Worm (Caenorhabditis elegans): ENCODE data around the gene K08H2.4.

Gene K08H2.4

DNA sequence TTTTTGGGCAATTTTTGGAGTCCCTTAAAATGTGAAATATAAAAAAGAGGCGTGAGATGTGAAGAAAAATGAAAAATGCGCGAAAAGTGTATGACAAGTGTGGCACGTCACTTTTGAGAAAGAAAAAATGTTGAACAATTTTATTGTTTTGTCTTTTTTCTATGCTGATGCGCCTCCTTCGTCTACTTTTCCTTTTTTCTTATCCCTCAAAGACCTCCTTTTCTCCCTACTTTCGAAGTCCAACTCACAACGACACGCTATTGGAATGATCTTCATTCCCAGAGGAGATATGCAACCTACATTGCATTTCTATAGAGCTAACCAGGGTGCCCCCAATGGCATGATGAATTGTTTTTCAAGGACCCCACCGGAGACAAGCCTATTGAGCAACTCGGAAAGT lies 32.3 kb upstream of the K08H2.4 start:
- TF ChIP-seq hnd-1 (tag; optimal IDR thresholded peaks at IDR 0.05) (no peak), tra-4 (tag; optimal IDR thresholded peaks at IDR 0.05) (no peak), aly-1 (tag; optimal IDR thresholded peaks at IDR 0.05) (no peak), ama-1 (optimal IDR thresholded peaks at IDR 0.05) (no peak), B0310.2 (tag; optimal IDR thresholded peaks at IDR 0.05) (no peak), ceh-36 (tag; optimal IDR thresholded peaks at IDR 0.05) (no peak), tbx-37 (GFP tag; conservative IDR thresholded peaks at IDR 0.05) (no peak), hmbx-1 (tag; optimal IDR thresholded peaks at IDR 0.05) (no peak), hmg-4 (GFP tag; optimal IDR thresholded peaks at IDR 0.05) (no peak), flt-1 (GFP tag; IDR thresholded peaks at IDR 0.05) (no peak), F13C5.2 (tag; optimal IDR thresholded peaks at IDR 0.05) (no peak), ets-7 (tag; optimal IDR thresholded peaks at IDR 0.05) (no peak), scrt-1 (GFP tag; IDR thresholded peaks at IDR 0.05) (no peak), pes-1 (GFP tag; IDR thresholded peaks at IDR 0.05) (no peak), tbx-11 (GFP tag; IDR thresholded peaks at IDR 0.05) (no peak), ceh-13 (GFP tag; optimal IDR thresholded peaks at IDR 0.05) (no peak), sea-1 (GFP tag; conservative IDR thresholded peaks at IDR 0.05) (no peak)

DNA sequence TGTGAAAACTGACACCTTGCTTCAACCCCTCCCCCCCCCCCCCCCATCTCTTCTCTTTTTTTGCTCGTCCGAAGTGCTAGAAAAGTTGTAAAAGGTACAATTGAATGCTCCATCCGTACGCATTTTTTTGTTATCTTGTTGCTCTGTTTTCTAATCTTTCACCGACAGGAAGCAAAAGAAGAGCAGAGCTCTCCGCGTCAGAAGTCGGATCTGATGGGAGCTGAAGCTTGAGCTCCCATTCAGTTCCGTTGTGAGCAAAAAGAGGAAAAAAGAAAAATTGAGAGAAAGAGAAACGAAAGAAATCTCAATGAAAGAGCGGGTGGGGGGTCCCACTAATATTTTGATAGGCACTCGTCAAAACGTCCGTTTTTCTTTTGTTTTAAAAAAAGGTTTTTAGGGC lies 31.4 kb upstream of the K08H2.4 start:
- TF ChIP-seq hmbx-1 (tag; optimal IDR thresholded peaks at IDR 0.05) (no peak), ama-1 (optimal IDR thresholded peaks at IDR 0.05) (no peak), B0310.2 (tag; optimal IDR thresholded peaks at IDR 0.05) (no peak), F13C5.2 (tag; optimal IDR thresholded peaks at IDR 0.05) (no peak), hnd-1 (tag; optimal IDR thresholded peaks at IDR 0.05) (no peak), scrt-1 (GFP tag; IDR thresholded peaks at IDR 0.05) (no peak), tra-4 (tag; optimal IDR thresholded peaks at IDR 0.05) (no peak), ceh-13 (GFP tag; optimal IDR thresholded peaks at IDR 0.05) (no peak), ets-7 (tag; optimal IDR thresholded peaks at IDR 0.05) (no peak), hmg-4 (GFP tag; optimal IDR thresholded peaks at IDR 0.05) (no peak), tbx-37 (GFP tag; conservative IDR thresholded peaks at IDR 0.05) (no peak), flt-1 (GFP tag; IDR thresholded peaks at IDR 0.05) (no peak)

DNA sequence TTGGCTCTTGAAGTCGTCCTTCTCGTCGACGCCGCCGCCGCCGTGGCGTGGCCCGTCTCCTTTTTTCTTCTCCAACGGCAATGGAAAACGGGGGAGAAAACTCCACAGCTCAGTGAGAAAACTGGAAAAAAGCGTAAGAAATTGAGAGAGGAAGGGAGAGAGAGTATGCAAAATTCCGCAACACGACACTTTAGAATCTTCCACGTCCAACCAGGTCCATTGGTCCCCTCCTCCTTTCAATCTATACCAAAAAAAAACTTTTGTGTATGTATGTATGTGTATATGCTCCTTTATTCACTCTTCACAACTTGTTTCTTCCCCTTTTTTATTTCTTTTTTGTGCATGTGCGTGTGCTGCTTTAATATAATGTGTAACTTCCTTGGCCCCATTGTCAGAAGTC lies 29.3 kb upstream of the K08H2.4 start:
- TF ChIP-seq ceh-36 (tag; optimal IDR thresholded peaks at IDR 0.05) (no peak), hmg-4 (GFP tag; optimal IDR thresholded peaks at IDR 0.05) (no peak), ets-7 (tag; optimal IDR thresholded peaks at IDR 0.05) (no peak), B0310.2 (tag; optimal IDR thresholded peaks at IDR 0.05) (no peak), sea-1 (GFP tag; conservative IDR thresholded peaks at IDR 0.05) (no peak), ama-1 (optimal IDR thresholded peaks at IDR 0.05) (no peak), flt-1 (GFP tag; IDR thresholded peaks at IDR 0.05) (no peak), aly-1 (tag; optimal IDR thresholded peaks at IDR 0.05) (no peak), pes-1 (GFP tag; IDR thresholded peaks at IDR 0.05) (no peak), tbx-37 (GFP tag; conservative IDR thresholded peaks at IDR 0.05) (no peak), tbx-11 (GFP tag; IDR thresholded peaks at IDR 0.05) (no peak), hmbx-1 (tag; optimal IDR thresholded peaks at IDR 0.05) (no peak), ceh-13 (GFP tag; optimal IDR thresholded peaks at IDR 0.05) (no peak), hnd-1 (tag; optimal IDR thresholded peaks at IDR 0.05) (no peak), F13C5.2 (tag; optimal IDR thresholded peaks at IDR 0.05) (no peak), tra-4 (tag; optimal IDR thresholded peaks at IDR 0.05) (no peak), scrt-1 (GFP tag; IDR thresholded peaks at IDR 0.05) (no peak)

DNA sequence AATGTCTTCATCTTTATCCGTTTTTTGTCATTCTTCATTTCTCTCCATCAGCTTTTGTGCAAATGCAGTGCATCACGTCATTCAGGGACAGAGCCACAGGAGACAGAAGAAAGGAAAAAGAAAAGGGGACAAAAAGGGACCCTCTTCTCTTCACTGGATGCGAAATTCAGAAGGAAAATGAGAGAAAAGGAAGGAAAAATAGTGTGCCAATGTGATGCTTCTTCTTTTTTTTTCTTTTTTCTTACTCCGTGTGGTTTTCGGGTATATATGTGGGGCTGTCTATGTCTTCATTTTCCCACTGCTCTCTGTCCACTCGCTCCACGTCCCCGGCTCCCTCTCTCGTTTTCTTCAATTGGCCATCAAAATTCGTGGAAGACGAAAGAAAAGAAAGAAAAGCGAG lies 27.8 kb upstream of the K08H2.4 start:
- TF ChIP-seq tra-4 (tag; optimal IDR thresholded peaks at IDR 0.05) (no peak), aly-1 (tag; optimal IDR thresholded peaks at IDR 0.05) (no peak), tbx-11 (GFP tag; IDR thresholded peaks at IDR 0.05) (no peak), hmbx-1 (tag; optimal IDR thresholded peaks at IDR 0.05) (no peak), ets-7 (tag; optimal IDR thresholded peaks at IDR 0.05) (no peak), ceh-36 (tag; optimal IDR thresholded peaks at IDR 0.05) (no peak), tbx-37 (GFP tag; conservative IDR thresholded peaks at IDR 0.05) (no peak), scrt-1 (GFP tag; IDR thresholded peaks at IDR 0.05) (no peak), hnd-1 (tag; optimal IDR thresholded peaks at IDR 0.05) (no peak), pes-1 (GFP tag; IDR thresholded peaks at IDR 0.05) (no peak), hmg-4 (GFP tag; optimal IDR thresholded peaks at IDR 0.05) (no peak), F13C5.2 (tag; optimal IDR thresholded peaks at IDR 0.05) (no peak), ceh-13 (GFP tag; optimal IDR thresholded peaks at IDR 0.05) (no peak), ama-1 (optimal IDR thresholded peaks at IDR 0.05) (no peak), flt-1 (GFP tag; IDR thresholded peaks at IDR 0.05) (no peak), sea-1 (GFP tag; conservative IDR thresholded peaks at IDR 0.05) (no peak), B0310.2 (tag; optimal IDR thresholded peaks at IDR 0.05) (no peak)

DNA sequence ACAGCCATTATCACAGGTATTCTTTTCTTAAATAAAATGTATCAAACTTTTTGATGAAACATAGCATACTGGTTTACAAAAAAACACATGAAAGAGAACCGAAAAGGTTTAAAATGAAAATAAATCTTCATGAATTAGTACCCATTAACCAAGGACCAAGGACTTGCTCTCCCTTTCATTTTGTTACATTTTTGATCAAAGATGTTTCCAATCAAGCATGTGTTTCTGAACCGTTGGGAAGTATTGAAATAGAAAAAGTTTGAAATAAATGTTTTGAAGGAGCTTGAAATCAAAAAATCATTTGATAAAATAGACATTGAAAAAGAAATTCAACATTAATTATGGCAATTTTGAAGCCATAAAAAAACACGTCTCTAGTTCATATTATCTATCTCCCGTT lies 25.8 kb upstream of the K08H2.4 start:
- TF ChIP-seq scrt-1 (GFP tag; IDR thresholded peaks at IDR 0.05): no peak
- TF ChIP-seq hmbx-1 (tag; optimal IDR thresholded peaks at IDR 0.05): no peak
- TF ChIP-seq tra-4 (tag; optimal IDR thresholded peaks at IDR 0.05): no peak
- TF ChIP-seq pes-1 (GFP tag; IDR thresholded peaks at IDR 0.05): no peak
- TF ChIP-seq hnd-1 (tag; optimal IDR thresholded peaks at IDR 0.05): no peak
- TF ChIP-seq ama-1 (optimal IDR thresholded peaks at IDR 0.05): no peak
- TF ChIP-seq tbx-37 (GFP tag; conservative IDR thresholded peaks at IDR 0.05): no peak
- no peak for TF ChIP-seq ets-7 (tag; optimal IDR thresholded peaks at IDR 0.05)
- TF ChIP-seq flt-1 (GFP tag; IDR thresholded peaks at IDR 0.05): no peak
- no peak for TF ChIP-seq ceh-13 (GFP tag; optimal IDR thresholded peaks at IDR 0.05)

DNA sequence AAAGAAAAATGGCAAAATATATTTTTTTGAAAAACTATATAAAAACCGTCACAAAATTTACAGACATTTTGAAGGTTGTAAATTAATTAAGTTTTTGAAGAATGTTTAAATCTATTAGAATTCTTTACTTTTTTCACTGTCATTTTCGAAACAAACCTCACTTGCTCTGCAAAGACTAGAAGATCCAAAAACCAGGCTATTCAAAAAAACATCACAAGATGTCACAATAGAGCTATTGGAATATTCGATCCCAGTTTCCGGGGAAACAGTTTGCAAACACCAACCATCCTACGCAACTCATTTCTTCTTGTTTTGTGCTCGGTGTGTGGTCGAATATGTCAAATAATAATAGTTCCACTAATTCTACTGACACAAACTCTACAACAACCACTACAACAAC lies 21.5 kb upstream of the K08H2.4 start, which contains the start of gene R12H7.4:
Gene R12H7.4 (plus strand): TSS at position 301 of the 400 bp plus-strand sequence.
- TF ChIP-seq ceh-13 (GFP tag; optimal IDR thresholded peaks at IDR 0.05): no peak
- no peak for TF ChIP-seq flt-1 (GFP tag; IDR thresholded peaks at IDR 0.05)
- TF ChIP-seq sea-1 (GFP tag; conservative IDR thresholded peaks at IDR 0.05): no peak
- no peak for TF ChIP-seq hnd-1 (tag; optimal IDR thresholded peaks at IDR 0.05)
- TF ChIP-seq hmbx-1 (tag; optimal IDR thresholded peaks at IDR 0.05): no peak
- no peak for TF ChIP-seq scrt-1 (GFP tag; IDR thresholded peaks at IDR 0.05)
- TF ChIP-seq ceh-36 (tag; optimal IDR thresholded peaks at IDR 0.05): no peak
- no peak for TF ChIP-seq hmg-4 (GFP tag; optimal IDR thresholded peaks at IDR 0.05)
- TF ChIP-seq tbx-37 (GFP tag; conservative IDR thresholded peaks at IDR 0.05): no peak
- TF ChIP-seq tra-4 (tag; optimal IDR thresholded peaks at IDR 0.05): no peak
- no peak for TF ChIP-seq F13C5.2 (tag; optimal IDR thresholded peaks at IDR 0.05)
- TF ChIP-seq tbx-11 (GFP tag; IDR thresholded peaks at IDR 0.05): no peak
- TF ChIP-seq ets-7 (tag; optimal IDR thresholded peaks at IDR 0.05): no peak
- TF ChIP-seq aly-1 (tag; optimal IDR thresholded peaks at IDR 0.05): no peak
- no peak for TF ChIP-seq pes-1 (GFP tag; IDR thresholded peaks at IDR 0.05)
- no peak for TF ChIP-seq ama-1 (optimal IDR thresholded peaks at IDR 0.05)
- no peak for TF ChIP-seq B0310.2 (tag; optimal IDR thresholded peaks at IDR 0.05)

DNA sequence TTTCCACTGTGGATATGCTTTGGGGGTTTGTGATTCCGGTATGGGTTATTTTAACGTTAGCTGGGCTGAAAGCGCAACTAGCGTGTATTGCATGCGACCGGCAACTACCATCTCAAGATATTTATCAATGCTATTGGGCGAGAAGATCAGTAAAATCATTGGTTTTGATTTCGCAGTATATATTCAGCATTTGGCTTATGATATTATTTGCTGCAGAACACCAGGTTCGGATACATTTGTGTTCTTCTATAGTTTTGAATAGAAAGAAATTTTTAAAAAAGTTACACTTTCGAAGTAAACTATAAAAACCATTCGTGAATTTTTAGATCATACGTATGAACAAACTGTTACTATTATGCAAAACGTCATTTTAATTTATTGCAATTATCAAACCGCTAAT lies 20.4 kb upstream of the K08H2.4 start:
- TF ChIP-seq pes-1 (GFP tag; IDR thresholded peaks at IDR 0.05): no peak
- TF ChIP-seq tra-4 (tag; optimal IDR thresholded peaks at IDR 0.05): no peak
- TF ChIP-seq hnd-1 (tag; optimal IDR thresholded peaks at IDR 0.05): no peak
- TF ChIP-seq tbx-11 (GFP tag; IDR thresholded peaks at IDR 0.05): no peak
- TF ChIP-seq F13C5.2 (tag; optimal IDR thresholded peaks at IDR 0.05): no peak
- no peak for TF ChIP-seq ceh-36 (tag; optimal IDR thresholded peaks at IDR 0.05)
- TF ChIP-seq B0310.2 (tag; optimal IDR thresholded peaks at IDR 0.05): no peak
- TF ChIP-seq ceh-13 (GFP tag; optimal IDR thresholded peaks at IDR 0.05): no peak
- no peak for TF ChIP-seq hmg-4 (GFP tag; optimal IDR thresholded peaks at IDR 0.05)
- TF ChIP-seq tbx-37 (GFP tag; conservative IDR thresholded peaks at IDR 0.05): no peak
- TF ChIP-seq ama-1 (optimal IDR thresholded peaks at IDR 0.05): no peak
- TF ChIP-seq scrt-1 (GFP tag; IDR thresholded peaks at IDR 0.05): no peak
